Fruit fly (Drosophila melanogaster): ENCODE measurements around the gene Ent2.

The Ent2 gene

DNA sequence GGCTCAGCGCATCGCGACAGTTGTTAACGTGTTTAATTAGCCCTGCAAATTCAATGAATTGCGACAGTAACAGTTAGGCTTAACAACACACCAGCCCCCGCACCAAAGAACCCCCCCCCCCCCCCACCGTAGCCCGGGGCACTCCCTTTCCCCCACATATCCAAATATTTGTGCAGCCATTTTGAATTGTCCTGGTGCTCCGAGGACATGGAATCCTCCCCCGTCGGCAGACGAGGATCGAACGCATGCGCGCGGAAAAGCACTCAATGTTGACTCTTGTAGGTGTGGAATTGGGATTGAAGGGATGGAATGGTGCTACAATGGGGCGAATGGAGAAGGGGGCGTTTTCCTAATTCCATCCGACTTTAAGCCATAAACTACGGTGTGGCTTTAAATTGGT, 14.1 kb upstream of the Ent2 start:
- TF ChIP-seq CG6163 (GFP tag; IDR thresholded peaks at IDR 0.05) (no peak), fd59A (GFP tag; optimal IDR thresholded peaks at IDR 0.05) (no peak), fkh (GFP tag; optimal IDR thresholded peaks at IDR 0.05) (peak; percentile 16)

- no peak for TF ChIP-seq fd59A (GFP tag; optimal IDR thresholded peaks at IDR 0.05)
- TF ChIP-seq net (GFP tag; optimal IDR thresholded peaks at IDR 0.05), result no peak
- no peak for TF ChIP-seq Eip78C (GFP tag)
- no peak for TF ChIP-seq spab (GFP tag; optimal IDR thresholded peaks at IDR 0.05)
- TF ChIP-seq Eip93F (GFP tag; optimal IDR thresholded peaks at IDR 0.05), result no peak
- no peak for TF ChIP-seq CG10631 (GFP tag; optimal IDR thresholded peaks at IDR 0.05)
- TF ChIP-seq topi (GFP tag; optimal IDR thresholded peaks at IDR 0.05), result no peak
- TF ChIP-seq ss (GFP tag; optimal IDR thresholded peaks at IDR 0.05), result no peak
- TF ChIP-seq CG8632 (GFP tag; optimal IDR thresholded peaks at IDR 0.05), result no peak
- no peak for TF ChIP-seq Sox15 (GFP tag; optimal IDR thresholded peaks at IDR 0.05)
- no peak for TF ChIP-seq CG7368 (GFP tag; optimal IDR thresholded peaks at IDR 0.05)
- TF ChIP-seq Eip75B (GFP tag; optimal IDR thresholded peaks at IDR 0.05), result no peak
- no peak for TF ChIP-seq Hr39 (GFP tag; optimal IDR thresholded peaks at IDR 0.05)
- no peak for TF ChIP-seq CG3919 (GFP tag; optimal IDR thresholded peaks at IDR 0.05)
- no peak for TF ChIP-seq Ets21C (GFP tag; optimal IDR thresholded peaks at IDR 0.05)
These were observed 11.3 kb upstream of the Ent2 start for dm6 chr2L:6550809-6551208.

dm6 chr2L:6551452-6551851, 10.7 kb upstream of the Ent2 start:
- TF ChIP-seq CG34406 (GFP tag; optimal IDR thresholded peaks at IDR 0.05) (peak; percentile 33), CG31627 (GFP tag; optimal IDR thresholded peaks at IDR 0.05) (peak; percentile 32), Ets21C (GFP tag; optimal IDR thresholded peaks at IDR 0.05) (no peak), Eip75B (GFP tag; optimal IDR thresholded peaks at IDR 0.05) (no peak), Sox102F (GFP tag; optimal IDR thresholded peaks at IDR 0.05) (peak; percentile 37), cyc (GFP tag; optimal IDR thresholded peaks at IDR 0.05) (peak; percentile 51), topi (GFP tag; optimal IDR thresholded peaks at IDR 0.05) (peak; percentile 57), CG8632 (GFP tag; optimal IDR thresholded peaks at IDR 0.05) (peak; percentile 19), Blimp-1 (GFP tag; optimal IDR thresholded peaks at IDR 0.05) (peak; percentile 27), CG3919 (GFP tag; optimal IDR thresholded peaks at IDR 0.05) (peak; percentile 30), CG8319 (GFP tag; optimal IDR thresholded peaks at IDR 0.05) (no peak), Smox (GFP tag; optimal IDR thresholded peaks at IDR 0.05) (peak; percentile 48), esn (GFP tag; optimal IDR thresholded peaks at IDR 0.05) (peak; percentile 37), salr (GFP tag; optimal IDR thresholded peaks at IDR 0.05) (no peak), Hr39 (GFP tag; optimal IDR thresholded peaks at IDR 0.05) (peak; percentile 44), achi (GFP tag; optimal IDR thresholded peaks at IDR 0.05) (peak; percentile 23), acj6 (GFP tag; optimal IDR thresholded peaks at IDR 0.05) (peak; percentile 32), Sox15 (GFP tag; optimal IDR thresholded peaks at IDR 0.05) (no peak), Eip78C (GFP tag) (peak; percentile 78), svp (GFP tag) (peak; percentile 84), CG6808 (GFP tag; optimal IDR thresholded peaks at IDR 0.05) (no peak), CG6792 (GFP tag; optimal IDR thresholded peaks at IDR 0.05) (peak; percentile 36)

- TF ChIP-seq CG7368 (GFP tag; optimal IDR thresholded peaks at IDR 0.05) (no peak), vri (GFP tag; optimal IDR thresholded peaks at IDR 0.05) (no peak), fkh (GFP tag; optimal IDR thresholded peaks at IDR 0.05) (no peak), svp (GFP tag) (peak; percentile 68), dsx (GFP tag; optimal IDR thresholded peaks at IDR 0.05; ENCODE audit: poor library complexity, severe bottlenecking) (no peak), CG8319 (GFP tag; optimal IDR thresholded peaks at IDR 0.05) (no peak), Ets96B (tag; optimal IDR thresholded peaks at IDR 0.05) (no peak), ss (GFP tag; optimal IDR thresholded peaks at IDR 0.05) (no peak), CG8632 (GFP tag; optimal IDR thresholded peaks at IDR 0.05) (no peak), pdm3 (GFP tag; optimal IDR thresholded peaks at IDR 0.05) (no peak), Eip78C (GFP tag) (peak; percentile 24), fd59A (GFP tag; optimal IDR thresholded peaks at IDR 0.05) (no peak), achi (GFP tag; optimal IDR thresholded peaks at IDR 0.05) (no peak), spab (GFP tag; optimal IDR thresholded peaks at IDR 0.05) (no peak), fd85E (GFP tag; optimal IDR thresholded peaks at IDR 0.05) (no peak)
These were observed 9.8 kb upstream of the Ent2 start for dm6 chr2L:6552345-6552744.
